Worm (Caenorhabditis elegans) whole organism, late embryonic: Measurements from ENCODE around the gene ZK1307.8.

Experiments used
- K09A11.1 ChIP-seq: sonication (generic microtip); optimal IDR thresholded peaks from 2 replicates; lab custom pipeline; 2017; ENCODE audit warnings: antibody characterized with exemption, mild to moderate bottlenecking, missing genetic modification characterization, missing compliant biosample characterization; ENCODE audit not compliant: insufficient read depth
- T23F11.4 ChIP-seq: fragments of 200-800 bp; sonication (Bioruptor generic); optimal IDR thresholded peaks from 2 replicates; lab custom pipeline; 2018; ENCODE audit warnings: mild to moderate bottlenecking, missing genetic modification characterization, missing compliant biosample characterization
- ahr-1 ChIP-seq: sonication (generic microtip); optimal IDR thresholded peaks from 2 replicates; lab custom pipeline; 2016; ENCODE audit warnings: missing genetic modification characterization, missing compliant biosample characterization
- ama-1 ChIP-seq: fragments of 150-350 bp; optimal IDR thresholded peaks from 2 replicates; lab custom pipeline; 2014
- ceh-14 ChIP-seq: sonication (generic microtip); optimal IDR thresholded peaks from 2 replicates; lab custom pipeline; 2016; ENCODE audit warnings: missing genotype, missing genetic modification characterization, missing compliant biosample characterization
- ceh-19 ChIP-seq: fragments of 200-800 bp; sonication (Bioruptor generic); optimal IDR thresholded peaks from 2 replicates; lab custom pipeline; 2018; ENCODE audit warnings: mild to moderate bottlenecking, missing genetic modification characterization, missing compliant biosample characterization
- ceh-24 ChIP-seq: sonication (generic microtip); optimal IDR thresholded peaks from 2 replicates; lab custom pipeline; 2016; ENCODE audit warnings: mild to moderate bottlenecking, missing genetic modification characterization, missing compliant biosample characterization
- ceh-30 ChIP-seq: fragments of 150-350 bp; optimal IDR thresholded peaks from 2 replicates; lab custom pipeline; 2014; ENCODE audit warnings: missing biosample characterization, missing genetic modification characterization
- ceh-31 ChIP-seq: sonication (generic microtip); optimal IDR thresholded peaks from 2 replicates; lab custom pipeline; 2016; ENCODE audit warnings: missing genetic modification characterization, missing compliant biosample characterization
- ceh-34 ChIP-seq: sonication (generic microtip); optimal IDR thresholded peaks from 2 replicates; lab custom pipeline; 2016; ENCODE audit warnings: mild to moderate bottlenecking, missing genetic modification characterization, missing compliant biosample characterization
- ceh-45 ChIP-seq: fragments of 200-800 bp; sonication (Bioruptor generic); IDR thresholded peaks from 2 replicates; pipeline ENCODE4 v1.3.6; 2022; ENCODE audit warnings: missing genetic modification reagents, missing genetic modification characterization, missing compliant biosample characterization
- ceh-48 ChIP-seq: sonication (generic microtip); optimal IDR thresholded peaks from 2 replicates; lab custom pipeline; 2016; ENCODE audit warnings: missing genetic modification characterization, inconsistent platforms, missing compliant biosample characterization
- ceh-6 ChIP-seq: fragments of 200-800 bp; sonication (Bioruptor generic); optimal IDR thresholded peaks from 2 replicates; lab custom pipeline; 2018; ENCODE audit warnings: mild to moderate bottlenecking, missing genetic modification characterization, missing compliant biosample characterization
- ceh-9 ChIP-seq: sonication (generic microtip); optimal IDR thresholded peaks from 2 replicates; lab custom pipeline; 2016; ENCODE audit warnings: mild to moderate bottlenecking, missing genetic modification characterization, inconsistent platforms, missing compliant biosample characterization
- dmd-4 ChIP-seq: sonication (generic microtip); optimal IDR thresholded peaks from 2 replicates; lab custom pipeline; 2016; ENCODE audit warnings: borderline replicate concordance, missing genetic modification characterization, missing compliant biosample characterization
- elt-4 ChIP-seq: sonication (generic microtip); optimal IDR thresholded peaks from 2 replicates; lab custom pipeline; 2016; ENCODE audit warnings: missing genetic modification characterization, missing compliant biosample characterization
- ets-4 ChIP-seq: sonication (generic microtip); optimal IDR thresholded peaks from 2 replicates; lab custom pipeline; 2016; ENCODE audit warnings: missing genetic modification characterization, missing compliant biosample characterization
- eyg-1 ChIP-seq: sonication (generic microtip); optimal IDR thresholded peaks from 2 replicates; lab custom pipeline; 2016; ENCODE audit warnings: missing genotype, missing genetic modification characterization, missing compliant biosample characterization
- fax-1 ChIP-seq: sonication (generic microtip); optimal IDR thresholded peaks from 2 replicates; lab custom pipeline; 2016; ENCODE audit warnings: missing genotype, missing genetic modification characterization, missing compliant biosample characterization
- fkh-10 ChIP-seq: fragments of 150-350 bp; optimal IDR thresholded peaks from 2 replicates; lab custom pipeline; 2014; ENCODE audit warnings: missing biosample characterization, missing genetic modification reagents, missing genetic modification characterization
- fkh-6 ChIP-seq: sonication (generic microtip); optimal IDR thresholded peaks from 2 replicates; lab custom pipeline; 2016; ENCODE audit warnings: missing genetic modification characterization, missing compliant biosample characterization
- gmeb-2 ChIP-seq: sonication (generic microtip); optimal IDR thresholded peaks from 2 replicates; lab custom pipeline; 2016; ENCODE audit warnings: missing genetic modification characterization, inconsistent platforms, missing compliant biosample characterization
- hlh-13 ChIP-seq: fragments of 200-800 bp; sonication (Bioruptor generic); optimal IDR thresholded peaks from 2 replicates; lab custom pipeline; 2018; ENCODE audit warnings: mild to moderate bottlenecking, missing genetic modification characterization, missing compliant biosample characterization
- hlh-15 ChIP-seq: sonication (generic microtip); optimal IDR thresholded peaks from 2 replicates; lab custom pipeline; 2016; ENCODE audit warnings: missing genetic modification characterization, missing compliant biosample characterization
- hlh-30 ChIP-seq: sonication (generic microtip); optimal IDR thresholded peaks from 2 replicates; lab custom pipeline; 2017; ENCODE audit warnings: antibody characterized with exemption, missing genetic modification characterization, missing compliant biosample characterization; ENCODE audit not compliant: insufficient read depth
- madf-2 ChIP-seq: sonication (generic microtip); optimal IDR thresholded peaks from 2 replicates; lab custom pipeline; 2017; ENCODE audit warnings: missing genetic modification characterization, missing compliant biosample characterization
- mec-3 ChIP-seq: sonication (generic microtip); optimal IDR thresholded peaks from 2 replicates; lab custom pipeline; 2016; ENCODE audit warnings: borderline replicate concordance, missing genetic modification characterization, missing compliant biosample characterization
- nhr-11 ChIP-seq: fragments of 150-350 bp; optimal IDR thresholded peaks from 2 replicates; lab custom pipeline; 2014; ENCODE audit warnings: missing biosample characterization, missing genetic modification characterization
- pag-3 ChIP-seq: sonication (generic microtip); optimal IDR thresholded peaks from 2 replicates; lab custom pipeline; 2016; ENCODE audit warnings: missing compliant biosample characterization, missing genetic modification characterization, borderline replicate concordance
- pax-1 ChIP-seq: fragments of 150-350 bp; optimal IDR thresholded peaks from 2 replicates; lab custom pipeline; 2014; ENCODE audit warnings: missing biosample characterization, missing genetic modification characterization
- pha-2 ChIP-seq: sonication (generic microtip); optimal IDR thresholded peaks from 2 replicates; lab custom pipeline; 2017; ENCODE audit warnings: mild to moderate bottlenecking, missing genetic modification characterization, missing compliant biosample characterization
- ref-2 ChIP-seq: sonication (generic microtip); optimal IDR thresholded peaks from 2 replicates; lab custom pipeline; 2016; ENCODE audit warnings: missing genetic modification characterization, missing compliant biosample characterization
- rnt-1 ChIP-seq: sonication (generic microtip); optimal IDR thresholded peaks from 2 replicates; lab custom pipeline; 2016; ENCODE audit warnings: missing genetic modification characterization, missing compliant biosample characterization
- sox-2 ChIP-seq: fragments of 200-800 bp; sonication (Bioruptor generic); IDR thresholded peaks from 2 replicates; pipeline ENCODE4 v1.3.6; 2022; ENCODE audit warnings: missing genetic modification reagents, missing genetic modification characterization, missing compliant biosample characterization
- sox-4 ChIP-seq: sonication (generic microtip); optimal IDR thresholded peaks from 2 replicates; lab custom pipeline; 2017; ENCODE audit warnings: mild to moderate bottlenecking, missing genetic modification characterization, inconsistent platforms, missing compliant biosample characterization
- syd-9 ChIP-seq: sonication (generic microtip); optimal IDR thresholded peaks from 2 replicates; lab custom pipeline; 2016; ENCODE audit warnings: mild to moderate bottlenecking, missing genetic modification characterization, moderate library complexity, missing compliant biosample characterization
- tbx-2 ChIP-seq: sonication (generic microtip); optimal IDR thresholded peaks from 2 replicates; lab custom pipeline; 2016; ENCODE audit warnings: missing genetic modification characterization, missing compliant biosample characterization
- ttx-3 ChIP-seq: sonication (generic microtip); optimal IDR thresholded peaks from 2 replicates; lab custom pipeline; 2016; ENCODE audit warnings: missing genetic modification reagents, missing genetic modification characterization, missing compliant biosample characterization
- unc-42 ChIP-seq: sonication (generic microtip); optimal IDR thresholded peaks from 2 replicates; lab custom pipeline; 2016; ENCODE audit warnings: missing genotype, missing genetic modification characterization, missing compliant biosample characterization
- unc-55 ChIP-seq: sonication (generic microtip); optimal IDR thresholded peaks from 2 replicates; lab custom pipeline; 2017; ENCODE audit warnings: missing biosample characterization, missing genetic modification reagents, missing genetic modification characterization
- unc-86 ChIP-seq: sonication (generic microtip); optimal IDR thresholded peaks from 2 replicates; lab custom pipeline; 2016; ENCODE audit warnings: missing genetic modification characterization, missing compliant biosample characterization
- zip-5 ChIP-seq: sonication (generic microtip); optimal IDR thresholded peaks from 2 replicates; lab custom pipeline; 2016; ENCODE audit warnings: missing genetic modification characterization, missing compliant biosample characterization
- ztf-16 ChIP-seq: sonication (generic microtip); optimal IDR thresholded peaks from 2 replicates; lab custom pipeline; 2017; ENCODE audit warnings: missing genetic modification characterization, missing compliant biosample characterization

Gene ZK1307.8

DNA sequence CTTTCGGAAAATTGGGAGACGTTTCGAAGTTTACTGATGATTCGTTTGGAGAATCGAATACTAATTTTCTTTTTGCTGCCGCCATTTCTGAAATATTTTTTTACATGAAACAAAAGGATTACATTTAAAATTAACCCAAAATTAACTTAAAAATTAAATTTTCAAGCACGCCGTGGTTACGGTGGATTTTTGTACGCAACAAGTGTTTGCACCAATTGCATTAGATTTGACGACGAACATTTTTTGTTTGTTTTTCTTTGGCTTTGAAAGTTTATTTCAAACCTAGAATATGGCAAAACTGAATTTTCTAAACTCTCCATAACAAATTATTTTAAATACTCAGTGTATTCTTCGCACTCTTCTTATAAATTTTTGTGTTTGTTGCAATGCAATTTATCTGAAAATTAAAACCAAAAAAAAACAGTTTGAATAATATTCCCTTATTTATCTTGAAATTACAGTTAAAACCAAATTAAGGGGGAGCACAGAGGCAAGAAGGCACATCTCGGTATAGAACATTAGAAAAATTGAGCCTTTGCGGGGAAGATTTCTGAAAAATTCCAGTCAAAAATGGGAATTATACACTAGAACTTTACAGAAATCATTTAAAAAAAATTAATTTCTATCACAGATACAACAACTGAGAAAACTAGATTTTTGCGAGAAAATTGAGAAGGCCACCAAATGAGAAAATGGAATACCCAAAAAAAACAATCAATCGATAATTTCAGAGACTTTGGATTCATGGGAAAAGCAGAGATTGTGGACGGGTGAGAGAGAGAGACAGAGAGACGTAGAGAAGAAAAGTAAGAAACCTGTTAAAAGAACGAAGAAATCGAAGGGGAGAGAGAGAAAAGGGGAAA is 7.1 kb upstream of the ZK1307.8 start, which contains the start of gene hal-3:
Gene hal-3 (minus strand): TSS at position 87 of the 863 bp plus-strand sequence.
- TF ChIP-seq gmeb-2 (no peak), unc-86 (tag; lab: Kevin White, UChicago) (no peak), zip-5 (no peak), ahr-1 (tag; lab: Kevin White, UChicago) (no peak), hlh-30 (tag; lab: Kevin White, UChicago) (no peak), unc-55 (no peak), ceh-14 (tag; lab: Kevin White, UChicago) (no peak), unc-42 (tag; lab: Kevin White, UChicago) (no peak), pax-1 (tag; lab: Kevin White, UChicago) (no peak), ama-1 (lab: Kevin White, UChicago) (no peak)

DNA sequence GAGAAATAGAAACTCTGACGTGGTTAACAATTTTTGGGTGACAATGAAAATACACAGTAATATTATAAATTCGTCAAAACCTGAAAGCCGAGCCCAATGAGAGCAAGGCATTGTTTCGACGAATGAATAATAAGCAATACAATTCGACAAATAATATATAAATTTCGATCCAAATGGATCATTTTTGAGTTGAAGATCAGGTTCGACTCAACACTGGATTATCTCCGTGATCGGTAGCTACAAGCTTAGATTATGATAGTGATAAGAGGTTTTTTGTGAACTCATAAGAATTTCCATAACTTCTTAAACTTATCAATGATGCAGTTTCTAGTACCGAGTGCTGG is 6.5 kb upstream of the ZK1307.8 start:
- TF ChIP-seq fax-1 (tag; lab: Kevin White, UChicago) (no peak), pha-2 (tag; lab: Kevin White, UChicago) (no peak), ceh-34 (tag; lab: Kevin White, UChicago) (no peak), T23F11.4 (GFP tag; lab: Kevin White, UChicago) (no peak), ceh-9 (no peak), ets-4 (tag; lab: Kevin White, UChicago) (no peak), ceh-48 (tag; lab: Kevin White, UChicago) (no peak), ceh-31 (tag; lab: Kevin White, UChicago) (no peak), sox-4 (tag; lab: Kevin White, UChicago) (no peak)

DNA sequence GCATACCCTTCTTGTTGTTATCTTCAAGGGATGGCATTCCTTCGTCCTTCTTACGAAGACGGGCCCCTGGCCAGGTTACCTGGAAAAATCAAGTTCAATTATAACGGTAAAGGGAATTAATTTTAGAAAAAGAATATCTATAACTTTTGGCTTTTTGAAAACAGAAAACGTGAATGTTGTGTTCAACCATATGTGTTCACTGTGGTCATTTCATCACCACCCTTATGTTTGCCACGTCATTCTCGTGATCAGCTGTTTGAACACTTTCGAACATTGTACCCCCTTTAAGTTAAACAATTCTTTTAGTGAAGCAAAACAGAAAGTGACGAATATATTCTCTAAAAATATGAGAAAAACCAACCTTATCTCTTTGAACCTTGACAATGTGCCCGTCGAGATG is 5.7 kb upstream of the ZK1307.8 start:
- TF ChIP-seq ama-1 (lab: Kevin White, UChicago), result no peak
- TF ChIP-seq fkh-10, result no peak
- no peak for TF ChIP-seq ceh-34 (tag; lab: Kevin White, UChicago)
- no peak for TF ChIP-seq pag-3 (tag; lab: Kevin White, UChicago)
- no peak for TF ChIP-seq ceh-24 (tag; lab: Kevin White, UChicago)
- TF ChIP-seq madf-2 (tag; lab: Kevin White, UChicago), result no peak
- TF ChIP-seq nhr-11 (tag; lab: Kevin White, UChicago), result no peak
- TF ChIP-seq ztf-16, result no peak
- TF ChIP-seq syd-9 (tag; lab: Kevin White, UChicago), result no peak
- TF ChIP-seq unc-42 (tag; lab: Kevin White, UChicago), result no peak
- no peak for TF ChIP-seq sox-2 (GFP tag; lab: Robert Waterston, UW)
- no peak for TF ChIP-seq ceh-48 (tag; lab: Kevin White, UChicago)

DNA sequence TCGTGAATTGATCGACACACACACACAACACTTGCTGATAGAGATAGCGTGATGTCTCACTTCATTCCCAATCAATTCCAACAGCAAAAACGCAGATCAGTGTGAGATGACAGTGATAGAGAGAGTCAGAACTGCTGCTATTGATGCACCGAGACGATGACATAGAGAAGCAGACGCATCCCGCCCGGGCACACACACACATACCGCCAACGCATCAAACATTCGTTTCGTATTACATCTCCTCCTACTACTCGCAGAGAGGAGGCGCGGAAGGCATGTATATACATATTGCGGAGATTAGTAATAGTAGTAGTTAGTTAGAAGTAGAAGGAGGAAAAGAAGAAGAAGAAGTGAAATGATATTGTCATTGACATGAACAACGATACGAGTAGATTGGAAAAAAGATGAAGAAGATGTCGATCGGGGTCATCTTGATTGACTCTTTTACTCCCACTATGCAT is 5.0 kb upstream of the ZK1307.8 start:
- TF ChIP-seq unc-55 (peak; percentile 82), pag-3 (tag; lab: Kevin White, UChicago) (no peak), ceh-19 (no peak), rnt-1 (tag; lab: Kevin White, UChicago) (peak; percentile 20), eyg-1 (tag; lab: Kevin White, UChicago) (no peak), K09A11.1 (tag; lab: Kevin White, UChicago) (no peak), madf-2 (tag; lab: Kevin White, UChicago) (peak; percentile 33), ztf-16 (no peak), fkh-6 (tag; lab: Kevin White, UChicago) (no peak), mec-3 (tag; lab: Kevin White, UChicago) (no peak), ttx-3 (tag; lab: Kevin White, UChicago) (no peak), ceh-9 (no peak), ceh-30 (tag; lab: Kevin White, UChicago) (no peak), tbx-2 (tag; lab: Kevin White, UChicago) (peak; percentile 29), ets-4 (tag; lab: Kevin White, UChicago) (no peak), ref-2 (no peak), ceh-24 (tag; lab: Kevin White, UChicago) (no peak), ceh-45 (GFP tag; lab: Robert Waterston, UW) (no peak), elt-4 (tag; lab: Kevin White, UChicago) (no peak), unc-42 (tag; lab: Kevin White, UChicago) (no peak), dmd-4 (tag; lab: Kevin White, UChicago) (no peak), hlh-13 (GFP tag; lab: Kevin White, UChicago) (no peak), hlh-30 (tag; lab: Kevin White, UChicago) (no peak), ceh-6 (GFP tag; lab: Kevin White, UChicago) (no peak), ama-1 (lab: Kevin White, UChicago) (no peak), hlh-15 (tag; lab: Kevin White, UChicago) (no peak), nhr-11 (tag; lab: Kevin White, UChicago) (no peak)
